Comparison of ENCODE assay signal across 5 fruit fly cellular contexts in the genomic region with DNA sequence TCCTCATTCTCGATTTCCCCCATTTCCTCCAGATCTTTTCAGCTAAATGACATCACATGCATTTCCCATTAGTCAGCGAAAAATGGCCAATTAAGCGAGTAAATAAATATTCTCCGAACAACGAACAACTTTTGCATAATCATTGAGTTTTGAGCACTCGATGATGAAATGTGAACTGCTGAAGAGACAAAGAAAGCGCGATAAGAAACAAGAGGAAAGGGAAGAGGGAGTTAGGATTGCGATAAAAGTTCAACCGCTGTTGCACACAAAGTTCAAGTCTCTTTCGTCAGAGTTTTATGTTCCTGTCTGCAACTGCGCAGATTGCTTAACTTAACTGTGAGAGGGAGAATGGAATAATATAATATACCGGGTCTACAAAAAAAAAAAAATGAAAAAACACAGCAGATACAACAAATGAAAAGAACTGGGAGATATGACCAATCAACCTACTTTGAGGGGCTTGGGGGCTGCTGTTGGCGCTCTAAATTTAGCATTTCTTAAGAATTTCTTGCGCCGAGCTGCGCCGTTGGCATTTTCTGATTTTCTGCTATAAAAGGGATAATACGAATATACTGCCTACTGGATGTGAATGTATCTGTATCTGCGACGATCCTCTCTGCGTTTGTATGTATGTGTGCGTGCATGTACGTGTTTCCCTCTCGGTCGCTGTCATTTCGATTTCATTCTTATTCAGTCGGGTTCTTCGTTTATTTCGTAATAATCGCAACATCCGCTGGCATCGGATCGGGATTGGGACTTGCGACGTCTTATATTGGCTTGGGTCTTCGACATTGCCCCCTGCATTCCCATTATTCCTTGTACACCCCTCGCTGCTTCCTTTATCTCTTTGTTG.
TF ChIP-seq lines count a peak whose summit lies in the region.

No protein-coding gene starts in this region.

TF ChIP-seq in whole organism, adult, 20 proteins besides CTCF, POLR2A, EP300 and RAD21 (continued from another document):
- TF ChIP-seq tj (GFP tag; optimal IDR thresholded peaks at IDR 0.05; lab: Kevin White, UChicago) (peak; percentile 98), kay (GFP tag; lab: Kevin White, UChicago; ENCODE audit: borderline replicate concordance) (peak; percentile 69), pad (GFP tag; optimal IDR thresholded peaks at IDR 0.05; lab: Kevin White, UChicago) (no peak), ovo (GFP tag; optimal IDR thresholded peaks at IDR 0.05; lab: Kevin White, UChicago) (no peak)

TF ChIP-seq in whole organism, embryonic, 481 proteins besides CTCF, POLR2A, EP300 and RAD21 (continued from another document):
- TF ChIP-seq hkb (optimal IDR thresholded peaks at IDR 0.05; lab: Kevin White, UChicago) = peak; percentile 21
- no peak for TF ChIP-seq hkb (GFP tag; IDR thresholded peaks at IDR 0.05; lab: Robert Waterston, UW)
- TF ChIP-seq NfI (GFP tag; optimal IDR thresholded peaks at IDR 0.05; lab: Kevin White, UChicago) = no peak
- peak in 1 of 2 experiments; percentile 48 for TF ChIP-seq Hr78 (GFP tag; optimal IDR thresholded peaks at IDR 0.05; lab: Kevin White, UChicago)
TF ChIP-seq in whole organism, embryonic: peak in this region for 6.

TF ChIP-seq in whole organism, prepupa, 60 proteins besides CTCF, POLR2A, EP300 and RAD21 (continued from another document and continues in another):
- TF ChIP-seq svp (GFP tag; lab: Kevin White, UChicago) (peak; percentile 98), CG6854 (GFP tag; optimal IDR thresholded peaks at IDR 0.05; lab: Kevin White, UChicago) (peak; percentile 55), Eip93F (GFP tag; optimal IDR thresholded peaks at IDR 0.05; lab: Kevin White, UChicago) (peak; percentile 41), CG3032 (tag; optimal IDR thresholded peaks at IDR 0.05; lab: Kevin White, UChicago) (peak; percentile 4), CG6276 (GFP tag; optimal IDR thresholded peaks at IDR 0.05; lab: Kevin White, UChicago) (no peak), CG6792 (GFP tag; optimal IDR thresholded peaks at IDR 0.05; lab: Kevin White, UChicago) (no peak), CG8319 (GFP tag; optimal IDR thresholded peaks at IDR 0.05; lab: Kevin White, UChicago) (peak; percentile 17), pdm3 (GFP tag; optimal IDR thresholded peaks at IDR 0.05; lab: Kevin White, UChicago) (no peak), CG6163 (GFP tag; IDR thresholded peaks at IDR 0.05; lab: Robert Waterston, UW) (peak; percentile 31; the same call in 1 of the 3 replicates), Eip78C (GFP tag; lab: Kevin White, UChicago) (peak; percentile 81), CG6808 (GFP tag; optimal IDR thresholded peaks at IDR 0.05; lab: Kevin White, UChicago) (peak; percentile 41), Hr4 (GFP tag; optimal IDR thresholded peaks at IDR 0.05; lab: Kevin White, UChicago) (no peak), topi (GFP tag; optimal IDR thresholded peaks at IDR 0.05; lab: Kevin White, UChicago) (no peak), fkh (GFP tag; optimal IDR thresholded peaks at IDR 0.05; lab: Kevin White, UChicago) (no peak), cyc (GFP tag; optimal IDR thresholded peaks at IDR 0.05; lab: Kevin White, UChicago) (no peak), spab (GFP tag; optimal IDR thresholded peaks at IDR 0.05; lab: Kevin White, UChicago) (no peak), CG11902 (GFP tag; optimal IDR thresholded peaks at IDR 0.05; lab: Kevin White, UChicago) (no peak), esn (GFP tag; optimal IDR thresholded peaks at IDR 0.05; lab: Kevin White, UChicago) (no peak), Ets96B (tag; optimal IDR thresholded peaks at IDR 0.05; lab: Kevin White, UChicago) (no peak), CG10669 (GFP tag; optimal IDR thresholded peaks at IDR 0.05; lab: Kevin White, UChicago) (peak; percentile 37), Hr39 (GFP tag; optimal IDR thresholded peaks at IDR 0.05; lab: Kevin White, UChicago) (no peak), CG8119 (GFP tag; IDR thresholded peaks at IDR 0.05; lab: Robert Waterston, UW) (no peak), CG32006 (GFP tag; optimal IDR thresholded peaks at IDR 0.05; lab: Kevin White, UChicago) (no peak), lz (GFP tag; optimal IDR thresholded peaks at IDR 0.05; lab: Kevin White, UChicago) (no peak), CG34406 (GFP tag; optimal IDR thresholded peaks at IDR 0.05; lab: Kevin White, UChicago) (no peak), Ets21C (GFP tag; optimal IDR thresholded peaks at IDR 0.05; lab: Kevin White, UChicago) (no peak), Sox15 (GFP tag; optimal IDR thresholded peaks at IDR 0.05; lab: Kevin White, UChicago) (no peak), dac (GFP tag; optimal IDR thresholded peaks at IDR 0.05; lab: Kevin White, UChicago) (no peak), CG8632 (GFP tag; optimal IDR thresholded peaks at IDR 0.05; lab: Kevin White, UChicago) (no peak), Blimp-1 (GFP tag; optimal IDR thresholded peaks at IDR 0.05; lab: Kevin White, UChicago) (peak; percentile 96), Sox102F (GFP tag; optimal IDR thresholded peaks at IDR 0.05; lab: Kevin White, UChicago) (peak; percentile 66), CG7368 (GFP tag; optimal IDR thresholded peaks at IDR 0.05; lab: Kevin White, UChicago) (no peak), fd85E (GFP tag; optimal IDR thresholded peaks at IDR 0.05; lab: Kevin White, UChicago) (no peak), Lpt (GFP tag; optimal IDR thresholded peaks at IDR 0.05; lab: Kevin White, UChicago) (peak; percentile 66), CG16779 (tag; optimal IDR thresholded peaks at IDR 0.05; lab: Kevin White, UChicago) (peak; percentile 24), CG31627 (GFP tag; optimal IDR thresholded peaks at IDR 0.05; lab: Kevin White, UChicago) (no peak), acj6 (GFP tag; optimal IDR thresholded peaks at IDR 0.05; lab: Kevin White, UChicago) (no peak), Sox14 (GFP tag; optimal IDR thresholded peaks at IDR 0.05; lab: Kevin White, UChicago) (peak; percentile 99), achi (GFP tag; optimal IDR thresholded peaks at IDR 0.05; lab: Kevin White, UChicago) (peak; percentile 17)

TF ChIP-seq in whole organism, pupa, 21 proteins besides CTCF, POLR2A, EP300 and RAD21 (continued from another document):
- TF ChIP-seq CG9948 (tag; optimal IDR thresholded peaks at IDR 0.05; lab: Kevin White, UChicago) = no peak
- peak; percentile 63 for TF ChIP-seq Pif1B (GFP tag; optimal IDR thresholded peaks at IDR 0.05; lab: Kevin White, UChicago)
- TF ChIP-seq CG12605 (GFP tag; IDR thresholded peaks at IDR 0.05; lab: Robert Waterston, UW) = peak; percentile 23; the same call in 1 of the 2 replicates

TF ChIP-seq in whole organism, wandering third instar larva, 38 proteins besides CTCF, POLR2A, EP300 and RAD21 (continued from another document):
- TF ChIP-seq fru (GFP tag; optimal IDR thresholded peaks at IDR 0.05; lab: Kevin White, UChicago) (peak; percentile 43), brk (GFP tag; optimal IDR thresholded peaks at IDR 0.05; lab: Kevin White, UChicago) (peak; percentile 48), foxo (GFP tag; optimal IDR thresholded peaks at IDR 0.05; lab: Kevin White, UChicago) (peak in 1 of 2 experiments; percentile 22), br (GFP tag; optimal IDR thresholded peaks at IDR 0.05; lab: Kevin White, UChicago) (no peak), psq (GFP tag; optimal IDR thresholded peaks at IDR 0.05; lab: Kevin White, UChicago) (peak; percentile 76), jim (GFP tag; optimal IDR thresholded peaks at IDR 0.05; lab: Kevin White, UChicago) (no peak), HLH106 (tag; optimal IDR thresholded peaks at IDR 0.05; lab: Kevin White, UChicago) (peak; percentile 39), lola (GFP tag; optimal IDR thresholded peaks at IDR 0.05; lab: Kevin White, UChicago) (no peak), CrebA (GFP tag; optimal IDR thresholded peaks at IDR 0.05; lab: Kevin White, UChicago; ENCODE audit: borderline replicate concordance) (peak; percentile 55), Sp1 (GFP tag; optimal IDR thresholded peaks at IDR 0.05; lab: Kevin White, UChicago) (no peak), CG9705 (GFP tag; optimal IDR thresholded peaks at IDR 0.05; lab: Kevin White, UChicago) (no peak), Abd-B (GFP tag; optimal IDR thresholded peaks at IDR 0.05; lab: Kevin White, UChicago) (no peak), sage (GFP tag; optimal IDR thresholded peaks at IDR 0.05; lab: Kevin White, UChicago) (no peak), Vsx2 (GFP tag; optimal IDR thresholded peaks at IDR 0.05; lab: Kevin White, UChicago; ENCODE audit: partially characterized antibody) (peak; percentile 48), pan (optimal IDR thresholded peaks at IDR 0.05; lab: Kevin White, UChicago) (no peak), Hr78 (GFP tag; optimal IDR thresholded peaks at IDR 0.05; lab: Kevin White, UChicago) (no peak), dl (GFP tag; optimal IDR thresholded peaks at IDR 0.05; lab: Kevin White, UChicago; ENCODE audit: insufficient read depth in 1 of 2, partially characterized antibody in 2 of 2) (no peak), Mio (GFP tag; optimal IDR thresholded peaks at IDR 0.05; lab: Kevin White, UChicago) (no peak), ey (GFP tag; optimal IDR thresholded peaks at IDR 0.05; lab: Kevin White, UChicago) (peak; percentile 13), Myc (optimal IDR thresholded peaks at IDR 0.05; lab: Kevin White, UChicago) (no peak)
